Worm (Caenorhabditis elegans): Measurements from ENCODE around the gene H20J04.4.

The H20J04.4 gene

ce11 chrII:4370842-4371241, 42.0 kb downstream of the H20J04.4 start:
- no peak for TF ChIP-seq efl-1 (GFP tag; optimal IDR thresholded peaks at IDR 0.05)

ce11 chrII:4372406-4372805, 43.6 kb downstream of the H20J04.4 start, which contains the start of gene paic-1:
Gene paic-1 (minus strand): TSS chrII:4372525.
- TF ChIP-seq Y67H2A.10 (GFP tag; conservative IDR thresholded peaks at IDR 0.05) (no peak), C17E4.6 (GFP tag; IDR thresholded peaks at IDR 0.05) (no peak), hlh-12 (tag; optimal IDR thresholded peaks at IDR 0.05) (no peak), sea-2 (GFP tag; IDR thresholded peaks at IDR 0.05) (no peak), lir-1 (GFP tag; conservative IDR thresholded peaks at IDR 0.05) (no peak), ztf-26 (tag; optimal IDR thresholded peaks at IDR 0.05) (no peak), ceh-79 (tag; optimal IDR thresholded peaks at IDR 0.05) (no peak), snpc-1.1 (tag; optimal IDR thresholded peaks at IDR 0.05; ENCODE audit: insufficient read depth) (no peak), mes-4 (tag; optimal IDR thresholded peaks at IDR 0.05) (no peak), C06A6.2 (GFP tag; conservative IDR thresholded peaks at IDR 0.05) (no peak), xnd-1 (tag; optimal IDR thresholded peaks at IDR 0.05) (peak; percentile 17), madf-10 (tag; optimal IDR thresholded peaks at IDR 0.05) (no peak), nhr-90 (tag; optimal IDR thresholded peaks at IDR 0.05) (no peak), madf-3 (GFP tag; IDR thresholded peaks at IDR 0.05) (0 out of 2 replicates have a peak, but pooled peaks have one; percentile 11), nhr-80 (tag; optimal IDR thresholded peaks at IDR 0.05) (peak; percentile 58), T26A5.8 (tag; optimal IDR thresholded peaks at IDR 0.05) (no peak), cebp-2 (GFP tag; IDR thresholded peaks at IDR 0.05) (no peak), lin-54 (GFP tag; optimal IDR thresholded peaks at IDR 0.05) (peak; percentile 20), B0336.3 (GFP tag; IDR thresholded peaks at IDR 0.05) (peak; percentile 53; the same call in 1 of the 2 replicates), ceh-40 (GFP tag; IDR thresholded peaks at IDR 0.05) (no peak), lin-40 (tag; optimal IDR thresholded peaks at IDR 0.05) (peak; percentile 27), K12H6.12 (tag; optimal IDR thresholded peaks at IDR 0.05) (no peak), rec-8 (tag; optimal IDR thresholded peaks at IDR 0.05) (no peak), F39B2.1 (GFP tag; IDR thresholded peaks at IDR 0.05) (no peak), F57A8.1 (GFP tag; optimal IDR thresholded peaks at IDR 0.05) (no peak), egl-18 (GFP tag; IDR thresholded peaks at IDR 0.05) (no peak), akir-1 (GFP tag; optimal IDR thresholded peaks at IDR 0.05) (no peak), bed-2 (GFP tag; IDR thresholded peaks at IDR 0.05) (no peak), nfyb-1 (GFP tag; IDR thresholded peaks at IDR 0.05) (no peak), attf-5 (GFP tag; optimal IDR thresholded peaks at IDR 0.05) (no peak), ZK185.1 (tag; optimal IDR thresholded peaks at IDR 0.05; ENCODE audit: poor library complexity, severe bottlenecking) (peak; percentile 27), nfya-1 (tag; optimal IDR thresholded peaks at IDR 0.05; ENCODE audit: borderline replicate concordance, insufficient read depth) (no peak), Y95B8A.8 (GFP tag; IDR thresholded peaks at IDR 0.05) (0 out of 2 replicates have a peak, but pooled peaks have one; percentile 51), let-526 (GFP tag; IDR thresholded peaks at IDR 0.05) (no peak), cebp-1 (GFP tag; IDR thresholded peaks at IDR 0.05) (no peak), cebp-1 (tag; optimal IDR thresholded peaks at IDR 0.05) (peak; percentile 9), F23B12.7 (tag; optimal IDR thresholded peaks at IDR 0.05; ENCODE audit: insufficient read depth) (no peak), ets-4 (GFP tag; optimal IDR thresholded peaks at IDR 0.05) (no peak), ztf-25 (GFP tag; IDR thresholded peaks at IDR 0.05) (no peak), ceh-100 (GFP tag; IDR thresholded peaks at IDR 0.05) (no peak), repo-1 (tag; optimal IDR thresholded peaks at IDR 0.05) (no peak), ztf-28 (GFP tag; IDR thresholded peaks at IDR 0.05) (no peak), lin-26 (GFP tag; IDR thresholded peaks at IDR 0.05) (peak; percentile 44; the same call in 1 of the 2 replicates), atf-7 (tag; optimal IDR thresholded peaks at IDR 0.05) (no peak), rcor-1 (GFP tag; IDR thresholded peaks at IDR 0.05) (no peak), lin-35 (GFP tag; optimal IDR thresholded peaks at IDR 0.05) (peak in 1 of 3 experiments; percentile 37), gei-17 (GFP tag; optimal IDR thresholded peaks at IDR 0.05) (no peak)
